Fruit fly (Drosophila melanogaster) ovary, adult (tissue): ENCODE measurements around the gene CG31233.
"Not testable (repeated sequence)": the region's sequence is repeated elsewhere in the genome, so short reads cannot be mapped to it uniquely, and the experiment has no call there.

Experiments
- CG17801 ChIP-seq: fragments of 200-800 bp; optimal IDR thresholded peaks from 2 replicates; lab custom pipeline; 2019; ENCODE audit warnings: missing biosample characterization, mild to moderate bottlenecking, missing genetic modification characterization, moderate library complexity; ENCODE audit not compliant: partially characterized antibody

Gene CG31233

dm6 chr3R:21748954-21749920, at the start of gene CG31233:
Gene CG31233 (plus strand): TSS chr3R:21749853.
- no peak for TF ChIP-seq CG17801

- no peak for TF ChIP-seq CG17801
Measured at dm6 chr3R:21700458-21700857, 49.2 kb upstream of the CG31233 start.

- no peak for TF ChIP-seq CG17801
Measured at dm6 chr3R:21701529-21701928, 48.1 kb upstream of the CG31233 start.

dm6 chr3R:21703346-21703745, 46.3 kb upstream of the CG31233 start:
- TF ChIP-seq CG17801 = no peak

dm6 chr3R:21704439-21704838, 45.2 kb upstream of the CG31233 start:
- no peak for TF ChIP-seq CG17801

- TF ChIP-seq CG17801 = no peak
Measured at dm6 chr3R:21719420-21719933, 30.2 kb upstream of the CG31233 start, which contains the start of gene CG31176. Gene CG31176 (minus strand): TSS chr3R:21719660.

dm6 chr3R:21719934-21720431, 29.7 kb upstream of the CG31233 start:
- TF ChIP-seq CG17801 = no peak

dm6 chr3R:21722457-21722856, 27.2 kb upstream of the CG31233 start:
- no peak for TF ChIP-seq CG17801

dm6 chr3R:21726593-21726992, 23.1 kb upstream of the CG31233 start:
- no peak for TF ChIP-seq CG17801

- TF ChIP-seq CG17801 = no peak
Measured at dm6 chr3R:21730955-21731354, 18.7 kb upstream of the CG31233 start.

- TF ChIP-seq CG17801 = no peak
Measured at dm6 chr3R:21731682-21732081, 18.0 kb upstream of the CG31233 start.

dm6 chr3R:21732901-21733300, 16.8 kb upstream of the CG31233 start:
- TF ChIP-seq CG17801 = no peak

- not testable (repeated sequence) for TF ChIP-seq CG17801
Measured at dm6 chr3R:21736196-21736595, 13.5 kb upstream of the CG31233 start, which contains the start of gene Sfp93F. Gene Sfp93F (minus strand): TSS chr3R:21736296.

- TF ChIP-seq CG17801 = no peak
Measured at dm6 chr3R:21736749-21737148, 12.9 kb upstream of the CG31233 start, which contains the start of gene CG42869. Gene CG42869 (minus strand): TSS chr3R:21736849.

- TF ChIP-seq CG17801 = no peak
Measured at dm6 chr3R:21737264-21737663, 12.4 kb upstream of the CG31233 start, which contains the start of gene CG42870. Gene CG42870 (minus strand): TSS chr3R:21737364.

dm6 chr3R:21739010-21739409, 10.6 kb upstream of the CG31233 start, which contains the start of gene CG34034:
Gene CG34034 (minus strand): TSS chr3R:21739110.
- no peak for TF ChIP-seq CG17801

- no peak for TF ChIP-seq CG17801
Measured at dm6 chr3R:21739750-21740319, 9.8 kb upstream of the CG31233 start, which contains the start of gene CG5849. Gene CG5849 (plus strand): TSS chr3R:21740105.
